Fruit fly (Drosophila melanogaster) whole organism, embryonic: ENCODE results near the gene Syp.

Experiments
- Blimp-1 ChIP-seq: fragments of 200-800 bp; sonication (Bioruptor generic); optimal IDR thresholded peaks from 3 replicates; lab custom pipeline; 2018; ENCODE audit warnings: missing biosample characterization, missing genetic modification characterization, mild to moderate bottlenecking, moderate library complexity, missing genetic modification reagents
- Bteb2 ChIP-seq: fragments of 200-800 bp; sonication (Bioruptor generic); optimal IDR thresholded peaks from 2 replicates; lab custom pipeline; 2016; ENCODE audit warnings: missing biosample characterization, missing genetic modification characterization
- CG10366 ChIP-seq: fragments of 200-800 bp; sonication (Bioruptor generic); IDR thresholded peaks from 2 replicates; pipeline ENCODE4 v1.3.6; 2022; ENCODE audit warnings: missing biosample characterization, missing genetic modification characterization
- CG11247 ChIP-seq: fragments of 200-800 bp; sonication (Bioruptor generic); IDR thresholded peaks from 2 replicates; pipeline ENCODE4 v1.3.6; 2022; ENCODE audit warnings: missing biosample characterization, missing genetic modification characterization
- CG15696 ChIP-seq: fragments of 200-800 bp; sonication (Bioruptor generic); optimal IDR thresholded peaks from 2 replicates; lab custom pipeline; 2019; ENCODE audit warnings: missing biosample characterization, mild to moderate bottlenecking, missing genetic modification characterization, moderate library complexity
- CG2202 ChIP-seq: fragments of 200-800 bp; sonication (Bioruptor generic); optimal IDR thresholded peaks from 2 replicates; lab custom pipeline; 2018; ENCODE audit warnings: missing biosample characterization, mild to moderate bottlenecking, missing genetic modification characterization
- CG31388 ChIP-seq: fragments of 200-800 bp; sonication (Bioruptor generic); optimal IDR thresholded peaks from 2 replicates; lab custom pipeline; 2016; ENCODE audit warnings: missing biosample characterization, missing genetic modification characterization
- CG34224 ChIP-seq: fragments of 200-800 bp; sonication (Bioruptor generic); IDR thresholded peaks from 3 replicates; pipeline ENCODE4 v1.3.6; 2022; ENCODE audit warnings: missing biosample characterization, missing genetic modification characterization; ENCODE audit not compliant: partially characterized antibody
- CG6272 ChIP-seq: fragments of 200-800 bp; sonication (Bioruptor generic); IDR thresholded peaks from 2 replicates; pipeline ENCODE4 v1.3.6; 2022; ENCODE audit warnings: missing biosample characterization, missing genetic modification characterization
- CG6765 ChIP-seq: fragments of 200-800 bp; sonication (Bioruptor generic); optimal IDR thresholded peaks from 3 replicates; lab custom pipeline; 2017; ENCODE audit warnings: missing biosample characterization, mild to moderate bottlenecking, missing genetic modification characterization
- CG7556 ChIP-seq: fragments of 200-800 bp; sonication (Bioruptor generic); optimal IDR thresholded peaks from 2 replicates; lab custom pipeline; 2017; ENCODE audit warnings: missing biosample characterization, mild to moderate bottlenecking, missing genetic modification characterization
- CG7745 ChIP-seq: fragments of 200-800 bp; sonication (Bioruptor generic); optimal IDR thresholded peaks from 2 replicates; lab custom pipeline; 2018; ENCODE audit warnings: missing biosample characterization, mild to moderate bottlenecking, missing genetic modification characterization, moderate library complexity
- CG8924 ChIP-seq: fragments of 200-800 bp; optimal IDR thresholded peaks from 3 replicates; lab custom pipeline; 2019; ENCODE audit warnings: missing biosample characterization, mild to moderate bottlenecking, missing genetic modification characterization, moderate library complexity
- CG9932 ChIP-seq: fragments of 200-800 bp; sonication (Bioruptor generic); IDR thresholded peaks from 2 replicates; pipeline ENCODE4 v1.3.6; 2022; ENCODE audit warnings: missing biosample characterization, missing genetic modification characterization
- Dad ChIP-seq: fragments of 200-800 bp; sonication (Bioruptor generic); optimal IDR thresholded peaks from 3 replicates; lab custom pipeline; 2016; ENCODE audit warnings: missing biosample characterization, missing genetic modification characterization
- Dbx ChIP-seq: fragments of 200-800 bp; sonication (Bioruptor generic); IDR thresholded peaks from 3 replicates; pipeline ENCODE4 v1.3.6; 2022; ENCODE audit warnings: missing biosample characterization, missing genetic modification characterization
- Dek ChIP-seq: fragments of 200-800 bp; sonication (Bioruptor generic); optimal IDR thresholded peaks from 3 replicates; lab custom pipeline; 2019; ENCODE audit warnings: missing biosample characterization, mild to moderate bottlenecking, missing genetic modification characterization, moderate library complexity
- Dfd ChIP-seq, 2 experiments: fragments of >200 bp; optimal IDR thresholded peaks; 2 replicates each; lab custom pipeline; 2017; ENCODE audit warnings: missing biosample characterization in 2 of 2, missing genetic modification characterization in 2 of 2
- Dip3 ChIP-seq: fragments of 200-800 bp; sonication (Bioruptor generic); optimal IDR thresholded peaks from 3 replicates; lab custom pipeline; 2016; ENCODE audit warnings: missing biosample characterization, missing genetic modification characterization
- E2f1 ChIP-seq: fragments of 200-800 bp; sonication (Bioruptor generic); IDR thresholded peaks from 2 replicates; pipeline ENCODE4 v1.3.6; 2022; ENCODE audit warnings: missing biosample characterization, missing genetic modification characterization
- Ets65A ChIP-seq: fragments of 200-800 bp; sonication (Bioruptor generic); peaks from one replicate; lab custom pipeline; 2016; ENCODE audit warnings: missing biosample characterization, missing genetic modification characterization
- Lim3 ChIP-seq: fragments of 200-800 bp; sonication (Bioruptor generic); IDR thresholded peaks from 2 replicates; pipeline ENCODE4 v1.3.6; 2022; ENCODE audit warnings: missing biosample characterization, missing genetic modification characterization
- MESR4 ChIP-seq: fragments of 200-800 bp; sonication (Bioruptor generic); optimal IDR thresholded peaks from 2 replicates; lab custom pipeline; 2018; ENCODE audit warnings: missing biosample characterization, mild to moderate bottlenecking, missing genetic modification characterization, moderate library complexity
- MTF-1 ChIP-seq: fragments of 200-800 bp; sonication (Bioruptor generic); optimal IDR thresholded peaks from 2 replicates; lab custom pipeline; 2018; ENCODE audit warnings: missing biosample characterization, mild to moderate bottlenecking, missing genetic modification characterization, borderline replicate concordance
- Max ChIP-seq: fragments of 200-800 bp; sonication (Bioruptor generic); optimal IDR thresholded peaks from 2 replicates; lab custom pipeline; 2016; ENCODE audit warnings: missing biosample characterization, mild to moderate bottlenecking, missing genetic modification characterization
- aop ChIP-seq: fragments of 200-800 bp; sonication (Bioruptor generic); IDR thresholded peaks from 2 replicates; pipeline ENCODE4 v1.3.6; 2022; ENCODE audit warnings: missing biosample characterization, missing genetic modification characterization
- btn ChIP-seq: fragments of 200-800 bp; sonication (Bioruptor generic); optimal IDR thresholded peaks from 2 replicates; lab custom pipeline; 2016; ENCODE audit warnings: missing biosample characterization, missing genetic modification characterization
- cad ChIP-seq: fragments of >200 bp; optimal IDR thresholded peaks from 2 replicates; lab custom pipeline; 2017; ENCODE audit warnings: missing biosample characterization, missing genetic modification characterization
- crol ChIP-seq: fragments of 200-800 bp; sonication (Bioruptor generic); IDR thresholded peaks from 2 replicates; pipeline ENCODE4 v1.3.6; 2022; ENCODE audit warnings: missing biosample characterization, missing genetic modification characterization
- dan ChIP-seq: fragments of 200-800 bp; sonication (Bioruptor generic); IDR thresholded peaks from 2 replicates; pipeline ENCODE4 v1.3.6; 2022; ENCODE audit warnings: missing biosample characterization, missing genetic modification characterization
- danr ChIP-seq: fragments of 200-800 bp; sonication (Bioruptor generic); IDR thresholded peaks from 2 replicates; pipeline ENCODE4 v1.3.6; 2022; ENCODE audit warnings: missing biosample characterization, missing genetic modification characterization
- dmrt11E ChIP-seq: fragments of 200-800 bp; sonication (Bioruptor generic); optimal IDR thresholded peaks from 3 replicates; lab custom pipeline; 2018; ENCODE audit warnings: missing biosample characterization, mild to moderate bottlenecking, missing genetic modification characterization, moderate library complexity
- emc ChIP-seq: fragments of 200-800 bp; sonication (Bioruptor generic); optimal IDR thresholded peaks from 2 replicates; lab custom pipeline; 2016; ENCODE audit warnings: missing biosample characterization, missing genetic modification characterization
- ems ChIP-seq: fragments of 200-800 bp; sonication (Bioruptor generic); optimal IDR thresholded peaks from 3 replicates; lab custom pipeline; 2016; ENCODE audit warnings: missing biosample characterization, missing genetic modification characterization
- ftz-f1 ChIP-seq: fragments of 200-800 bp; sonication (Bioruptor generic); optimal IDR thresholded peaks from 2 replicates; lab custom pipeline; 2016; ENCODE audit warnings: missing biosample characterization, missing genetic modification characterization
- fu2 ChIP-seq: fragments of 200-800 bp; sonication (Bioruptor generic); optimal IDR thresholded peaks from 2 replicates; lab custom pipeline; 2016; ENCODE audit warnings: missing biosample characterization, missing genetic modification characterization
- ind ChIP-seq: fragments of 200-800 bp; sonication (Bioruptor generic); optimal IDR thresholded peaks from 3 replicates; lab custom pipeline; 2016; ENCODE audit warnings: missing biosample characterization, missing genetic modification characterization
- lola ChIP-seq, 3 experiments: fragments of >200 bp in 2 of 3; fragments of 200-800 bp in 1 of 3; sonication (Bioruptor generic) in 1 of 3; optimal IDR thresholded peaks; 2 replicates each; lab custom pipeline; 2017 to 2019; ENCODE audit warnings: missing biosample characterization in 3 of 3, missing genetic modification characterization in 3 of 3, mild to moderate bottlenecking in 1 of 3, moderate library complexity in 1 of 3
- lov ChIP-seq, 2 experiments: fragments of 200-800 bp in 1 of 2; fragments of >200 bp in 1 of 2; sonication (Bioruptor generic) in 1 of 2; IDR thresholded peaks in 1 of 2; optimal IDR thresholded peaks in 1 of 2; 2 replicates in 1 of 2; 3 replicates in 1 of 2; pipeline versions ENCODE4 v1.3.6 to Lab custom; 2017 to 2022; ENCODE audit warnings: missing biosample characterization in 1 of 2, missing genetic modification characterization in 1 of 2
- maf-S ChIP-seq: fragments of 200-800 bp; sonication (Bioruptor generic); optimal IDR thresholded peaks from 2 replicates; lab custom pipeline; 2016; ENCODE audit warnings: missing biosample characterization, missing genetic modification characterization
- nau ChIP-seq: fragments of 200-800 bp; sonication (Bioruptor generic); optimal IDR thresholded peaks from 3 replicates; lab custom pipeline; 2017; ENCODE audit warnings: missing biosample characterization, mild to moderate bottlenecking, missing genetic modification characterization, missing genetic modification reagents
- nom ChIP-seq: fragments of 200-800 bp; sonication (Bioruptor generic); optimal IDR thresholded peaks from 2 replicates; lab custom pipeline; 2017; ENCODE audit warnings: missing biosample characterization, missing genetic modification characterization, mild to moderate bottlenecking, moderate library complexity, missing genetic modification reagents
- pb ChIP-seq: fragments of 200-800 bp; sonication (Bioruptor generic); optimal IDR thresholded peaks from 3 replicates; lab custom pipeline; 2016; ENCODE audit warnings: missing biosample characterization, missing genetic modification characterization
- pfk ChIP-seq: fragments of 200-800 bp; sonication (Bioruptor generic); optimal IDR thresholded peaks from 2 replicates; lab custom pipeline; 2018; ENCODE audit warnings: missing biosample characterization, mild to moderate bottlenecking, missing genetic modification characterization, moderate library complexity
- ranshi ChIP-seq: fragments of 200-800 bp; sonication (Bioruptor generic); IDR thresholded peaks from 2 replicates; pipeline ENCODE4 v1.3.6; 2022; ENCODE audit warnings: missing biosample characterization, missing genetic modification characterization
- rib ChIP-seq: fragments of 200-800 bp; sonication (Bioruptor generic); IDR thresholded peaks from 2 replicates; pipeline ENCODE4 v1.3.6; 2022; ENCODE audit warnings: missing biosample characterization, missing genetic modification characterization
- trem ChIP-seq: fragments of 200-800 bp; optimal IDR thresholded peaks from 3 replicates; lab custom pipeline; 2019; ENCODE audit warnings: missing biosample characterization, mild to moderate bottlenecking, missing genetic modification characterization, moderate library complexity
- ttk ChIP-seq: fragments of 200-800 bp; sonication (Bioruptor generic); IDR thresholded peaks from 2 replicates; pipeline ENCODE4 v2.1.2; 2022; ENCODE audit warnings: missing biosample characterization, missing genetic modification characterization
- tx ChIP-seq: fragments of 200-800 bp; sonication (Bioruptor generic); optimal IDR thresholded peaks from 2 replicates; lab custom pipeline; 2016; ENCODE audit warnings: missing biosample characterization, missing genetic modification characterization
- zen ChIP-seq: fragments of 200-800 bp; sonication (Bioruptor generic); optimal IDR thresholded peaks from 3 replicates; lab custom pipeline; 2018; ENCODE audit warnings: missing biosample characterization, mild to moderate bottlenecking, missing genetic modification characterization, moderate library complexity

The Syp gene

dm6 chr3R:20850395-20851039, 94.0 kb downstream of the Syp start, which contains the start of gene RpS30 (continued):
- TF ChIP-seq MTF-1 (GFP tag; lab: Kevin White, UChicago) (no peak), CG34224 (GFP tag; lab: Robert Waterston, UW) (peak; percentile 94), CG7745 (no peak), cad (GFP tag; lab: Kevin White, UChicago) (no peak), nau (GFP tag; lab: Kevin White, UChicago) (peak; percentile 2), Blimp-1 (GFP tag; lab: Kevin White, UChicago) (no peak), CG6272 (GFP tag; lab: Robert Waterston, UW) (no peak), CG11247 (no peak), ttk (GFP tag; lab: Robert Waterston, UW) (no peak), rib (GFP tag; lab: Robert Waterston, UW) (0 out of 2 replicates have a peak, but pooled peaks have one; percentile 41), pfk (GFP tag; lab: Kevin White, UChicago) (no peak), aop (GFP tag; lab: Robert Waterston, UW) (no peak), Bteb2 (peak; percentile 44), ems (GFP tag; lab: Kevin White, UChicago) (peak; percentile 25), CG9932 (GFP tag; lab: Robert Waterston, UW) (peak; percentile 70; the same call in 1 of the 2 replicates), Ets65A (GFP tag; lab: Kevin White, UChicago) (peak; percentile 93), btn (no peak), danr (GFP tag; lab: Robert Waterston, UW) (no peak), CG10366 (GFP tag; lab: Robert Waterston, UW) (peak; percentile 26; the same call in 1 of the 2 replicates), Dbx (GFP tag; lab: Robert Waterston, UW) (peak; percentile 74; the same call in 2 of the 3 replicates), lov (optimal IDR thresholded peaks at IDR 0.05; lab: Kevin White, UChicago) (no peak), lov (GFP tag; IDR thresholded peaks at IDR 0.05; lab: Robert Waterston, UW) (no peak), Lim3 (GFP tag; lab: Robert Waterston, UW) (no peak), Dek (peak; percentile 16), dmrt11E (tag; lab: Kevin White, UChicago) (peak; percentile 48), CG15696 (tag; lab: Kevin White, UChicago) (peak; percentile 44), CG2202 (tag; lab: Kevin White, UChicago) (peak; percentile 8), zen (tag; lab: Kevin White, UChicago) (peak; percentile 64), tx (GFP tag; lab: Kevin White, UChicago) (no peak), Dad (GFP tag; lab: Kevin White, UChicago) (peak; percentile 43), emc (no peak), MESR4 (GFP tag; lab: Kevin White, UChicago) (peak; percentile 96), trem (tag; lab: Kevin White, UChicago) (peak; percentile 87), dan (GFP tag; lab: Robert Waterston, UW) (no peak), Max (GFP tag; lab: Kevin White, UChicago) (peak; percentile 49), fu2 (no peak), CG7556 (no peak), CG31388 (GFP tag; lab: Kevin White, UChicago) (no peak), lola (GFP tag; optimal IDR thresholded peaks at IDR 0.05; lab: Kevin White, UChicago) (no peak), Dip3 (GFP tag; lab: Kevin White, UChicago) (peak; percentile 23), pb (GFP tag; lab: Kevin White, UChicago) (peak; percentile 16), crol (no peak), ftz-f1 (GFP tag; lab: Kevin White, UChicago) (peak; percentile 37), E2f1 (peak; percentile 25; the same call in 1 of the 2 replicates), maf-S (GFP tag; lab: Kevin White, UChicago) (peak; percentile 14), ind (GFP tag; lab: Kevin White, UChicago) (no peak), CG8924 (tag; lab: Kevin White, UChicago) (peak; percentile 46), ranshi (GFP tag; lab: Robert Waterston, UW) (peak; percentile 52; the same call in 1 of the 2 replicates), CG6765 (GFP tag; lab: Kevin White, UChicago) (peak; percentile 8), Dfd (GFP tag; optimal IDR thresholded peaks at IDR 0.05; lab: Kevin White, UChicago) (no peak), nom (no peak)
